Worm (Caenorhabditis elegans) whole organism, L3 larva: ENCODE data around the gene C34C12.1.

Source experiments
- R02D3.7 ChIP-seq: fragments of 150-350 bp; optimal IDR thresholded peaks from 2 replicates; lab custom pipeline; 2014; ENCODE audit warnings: missing biosample characterization, missing genetic modification characterization
- ZK546.5 ChIP-seq: sonication (generic microtip); optimal IDR thresholded peaks from 2 replicates; lab custom pipeline; 2017; ENCODE audit warnings: missing biosample characterization, missing genetic modification characterization
- ama-1 ChIP-seq: fragments of 150-350 bp; optimal IDR thresholded peaks from 2 replicates; lab custom pipeline; 2018
- ceh-16 ChIP-seq: sonication (generic microtip); optimal IDR thresholded peaks from 2 replicates; lab custom pipeline; 2017; ENCODE audit warnings: missing biosample characterization, missing genetic modification characterization
- ceh-28 ChIP-seq: fragments of 150-350 bp; optimal IDR thresholded peaks from 2 replicates; lab custom pipeline; 2014; ENCODE audit warnings: missing biosample characterization, missing genetic modification reagents, missing genetic modification characterization
- ceh-9 ChIP-seq: sonication (generic microtip); optimal IDR thresholded peaks from 2 replicates; lab custom pipeline; 2018; ENCODE audit warnings: missing biosample characterization, missing genetic modification characterization
- daf-12 ChIP-seq: fragments of 150-350 bp; optimal IDR thresholded peaks from 2 replicates; lab custom pipeline; 2014; ENCODE audit warnings: missing biosample characterization, missing genetic modification reagents, missing genetic modification characterization
- egl-27 ChIP-seq: sonication (generic microtip); optimal IDR thresholded peaks from 4 replicates; lab custom pipeline; 2017; ENCODE audit warnings: missing biosample characterization, missing genetic modification reagents, missing genetic modification characterization
- egl-5 ChIP-seq: fragments of 150-350 bp; optimal IDR thresholded peaks from 2 replicates; lab custom pipeline; 2017; ENCODE audit warnings: missing biosample characterization, missing genetic modification reagents, missing genetic modification characterization, inconsistent platforms
- elt-1 ChIP-seq: fragments of 150-350 bp; optimal IDR thresholded peaks from 2 replicates; lab custom pipeline; 2014; ENCODE audit warnings: missing biosample characterization, missing genetic modification characterization
- elt-2 ChIP-seq: sonication (generic microtip); optimal IDR thresholded peaks from 2 replicates; lab custom pipeline; 2016; ENCODE audit warnings: missing genetic modification reagents, mild to moderate bottlenecking, missing genetic modification characterization, missing compliant biosample characterization
- eor-1 ChIP-seq, 2 experiments: fragments of 150-350 bp; optimal IDR thresholded peaks; 2 replicates each; lab custom pipeline; 2014 to 2018; ENCODE audit warnings: missing biosample characterization in 2 of 2, missing genetic modification characterization in 2 of 2
- fkh-10 ChIP-seq: sonication (generic microtip); optimal IDR thresholded peaks from 2 replicates; lab custom pipeline; 2017; ENCODE audit warnings: missing biosample characterization, missing genetic modification reagents, missing genetic modification characterization
- fkh-2 ChIP-seq: fragments of 150-350 bp; optimal IDR thresholded peaks from 2 replicates; lab custom pipeline; 2014; ENCODE audit warnings: missing biosample characterization, missing genetic modification reagents, missing genetic modification characterization
- fos-1 ChIP-seq: fragments of 150-350 bp; optimal IDR thresholded peaks from 2 replicates; lab custom pipeline; 2014; ENCODE audit warnings: missing biosample characterization, missing genetic modification characterization
- jun-1 ChIP-seq: fragments of 150-350 bp; optimal IDR thresholded peaks from 2 replicates; lab custom pipeline; 2014; ENCODE audit warnings: missing biosample characterization, missing genetic modification reagents, missing genetic modification characterization
- lin-15B ChIP-seq: fragments of 150-350 bp; optimal IDR thresholded peaks from 2 replicates; lab custom pipeline; 2014; ENCODE audit warnings: missing biosample characterization, missing genetic modification characterization
- lin-39 ChIP-seq: fragments of 150-350 bp; optimal IDR thresholded peaks from 2 replicates; lab custom pipeline; 2018; ENCODE audit warnings: missing biosample characterization, missing genetic modification reagents, missing genetic modification characterization
- lsy-12 ChIP-seq: sonication (generic microtip); optimal IDR thresholded peaks from 2 replicates; lab custom pipeline; 2016; ENCODE audit warnings: mild to moderate bottlenecking, missing genetic modification characterization, missing compliant biosample characterization
- mdl-1 ChIP-seq: fragments of 150-350 bp; optimal IDR thresholded peaks from 2 replicates; lab custom pipeline; 2014; ENCODE audit warnings: missing biosample characterization, missing genetic modification characterization
- nfya-1 ChIP-seq: sonication (generic microtip); optimal IDR thresholded peaks from 2 replicates; lab custom pipeline; 2017; ENCODE audit warnings: missing genetic modification characterization, mild to moderate bottlenecking, missing compliant biosample characterization, antibody characterized with exemption, moderate library complexity; ENCODE audit not compliant: insufficient read depth
- nhr-12 ChIP-seq: fragments of 150-350 bp; optimal IDR thresholded peaks from 2 replicates; lab custom pipeline; 2014; ENCODE audit warnings: missing biosample characterization, missing genetic modification characterization
- nhr-23 ChIP-seq: fragments of 150-350 bp; optimal IDR thresholded peaks from 2 replicates; lab custom pipeline; 2014; ENCODE audit warnings: missing biosample characterization, missing genetic modification reagents, missing genetic modification characterization
- nhr-28 ChIP-seq: fragments of 150-350 bp; optimal IDR thresholded peaks from 2 replicates; lab custom pipeline; 2014; ENCODE audit warnings: missing biosample characterization, missing genetic modification characterization
- nhr-76 ChIP-seq: fragments of 150-350 bp; sonication (generic microtip); optimal IDR thresholded peaks from 5 replicates; lab custom pipeline; 2014; ENCODE audit warnings: missing biosample characterization, missing genetic modification characterization
- nhr-77 ChIP-seq: fragments of 150-350 bp; optimal IDR thresholded peaks from 2 replicates; lab custom pipeline; 2014; ENCODE audit warnings: missing biosample characterization, missing genetic modification characterization
- pqm-1 ChIP-seq: fragments of 150-350 bp; optimal IDR thresholded peaks from 2 replicates; lab custom pipeline; 2017; ENCODE audit warnings: missing biosample characterization, missing genetic modification characterization, inconsistent platforms
- sea-2 ChIP-seq: fragments of 150-350 bp; sonication (generic microtip); optimal IDR thresholded peaks from 4 replicates; lab custom pipeline; 2014; ENCODE audit warnings: missing biosample characterization, missing genetic modification reagents, missing genetic modification characterization
- skn-1 ChIP-seq: fragments of 150-350 bp; optimal IDR thresholded peaks from 2 replicates; lab custom pipeline; 2014; ENCODE audit warnings: missing biosample characterization, missing genetic modification characterization
- snpc-4 ChIP-seq: fragments of 150-350 bp; optimal IDR thresholded peaks from 2 replicates; lab custom pipeline; 2014; ENCODE audit warnings: missing biosample characterization, missing genetic modification characterization
- unc-62 ChIP-seq: fragments of 150-350 bp; sonication (generic microtip); optimal IDR thresholded peaks from 4 replicates; lab custom pipeline; 2014; ENCODE audit warnings: missing biosample characterization, missing genetic modification reagents, missing genetic modification characterization
- zag-1 ChIP-seq: fragments of 150-350 bp; optimal IDR thresholded peaks from 2 replicates; lab custom pipeline; 2014; ENCODE audit warnings: missing biosample characterization, missing genetic modification characterization
- ztf-11 ChIP-seq: fragments of 150-350 bp; optimal IDR thresholded peaks from 2 replicates; lab custom pipeline; 2014; ENCODE audit warnings: missing biosample characterization, missing genetic modification characterization

The C34C12.1 gene

DNA sequence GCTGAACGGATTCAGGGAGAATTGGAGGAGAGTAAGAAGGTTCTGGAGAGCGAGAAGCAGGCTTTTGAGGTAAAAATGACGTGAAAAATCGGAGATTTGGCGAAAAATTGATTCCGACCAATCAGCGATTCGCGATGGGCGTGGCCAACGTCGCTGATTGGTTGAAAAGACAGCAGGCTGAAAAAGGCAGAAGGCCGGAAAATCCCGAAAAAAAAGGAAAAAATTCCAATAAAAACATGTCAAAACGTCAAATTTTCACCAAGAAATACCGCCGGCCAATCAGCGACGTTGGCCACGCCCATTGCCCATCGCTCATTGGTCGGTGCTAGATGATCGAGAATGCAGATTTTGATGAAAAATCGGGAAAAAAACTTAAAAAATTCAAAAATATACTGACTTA is 36.7 kb upstream of the C34C12.1 start:
- TF ChIP-seq nfya-1 (tag; lab: Kevin White, UChicago) (peak; percentile 87), elt-2 (tag; lab: Kevin White, UChicago) (no peak)

DNA sequence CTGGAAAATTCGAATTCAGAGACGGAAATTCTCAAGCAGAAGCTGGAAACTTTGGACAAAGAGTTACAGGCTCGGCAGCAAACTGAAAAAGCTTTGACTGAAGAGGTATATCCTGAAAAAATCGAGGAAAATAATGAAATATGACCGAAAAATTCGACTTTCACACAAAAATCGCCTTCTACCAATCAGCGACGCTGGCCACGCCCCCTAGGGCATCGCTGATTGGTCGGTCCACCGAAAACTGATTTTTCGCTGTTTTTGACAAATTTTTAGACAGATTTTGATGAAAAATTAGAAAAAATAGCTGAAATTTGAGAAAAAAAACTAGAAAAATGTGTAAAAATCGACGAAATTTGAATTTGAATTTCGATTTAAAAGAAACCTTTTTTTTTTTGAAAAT is 35.2 kb upstream of the C34C12.1 start:
- TF ChIP-seq sea-2 (GFP tag; lab: Kevin White, UChicago) (no peak), snpc-4 (no peak), skn-1 (tag; lab: Kevin White, UChicago) (no peak), nfya-1 (tag; lab: Kevin White, UChicago) (peak; percentile 97), ZK546.5 (tag; lab: Kevin White, UChicago) (no peak)

DNA sequence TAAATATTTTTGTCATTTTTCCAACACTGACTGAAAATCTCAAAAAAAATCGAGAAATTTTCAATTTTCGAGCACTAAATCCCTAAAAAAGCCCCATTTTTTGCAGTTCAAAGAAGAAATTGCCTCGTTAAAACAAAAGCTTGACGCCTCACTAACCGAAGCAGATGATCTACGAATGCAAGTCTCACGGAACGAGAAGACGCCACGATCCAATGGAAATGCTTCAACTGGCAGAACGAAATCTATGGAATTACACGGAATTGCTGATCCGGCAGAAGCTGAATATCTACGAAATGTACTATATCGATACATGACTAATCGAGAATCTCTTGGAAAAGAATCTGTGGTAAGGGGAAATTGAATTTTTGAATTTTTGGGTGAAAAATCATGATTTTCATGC is 30.2 kb upstream of the C34C12.1 start:
- TF ChIP-seq elt-1 (tag; lab: Kevin White, UChicago) (no peak), egl-5 (tag; lab: Kevin White, UChicago) (no peak), elt-2 (tag; lab: Kevin White, UChicago) (no peak), snpc-4 (no peak), jun-1 (no peak), mdl-1 (no peak), skn-1 (tag; lab: Kevin White, UChicago) (no peak), nfya-1 (tag; lab: Kevin White, UChicago) (no peak)

DNA sequence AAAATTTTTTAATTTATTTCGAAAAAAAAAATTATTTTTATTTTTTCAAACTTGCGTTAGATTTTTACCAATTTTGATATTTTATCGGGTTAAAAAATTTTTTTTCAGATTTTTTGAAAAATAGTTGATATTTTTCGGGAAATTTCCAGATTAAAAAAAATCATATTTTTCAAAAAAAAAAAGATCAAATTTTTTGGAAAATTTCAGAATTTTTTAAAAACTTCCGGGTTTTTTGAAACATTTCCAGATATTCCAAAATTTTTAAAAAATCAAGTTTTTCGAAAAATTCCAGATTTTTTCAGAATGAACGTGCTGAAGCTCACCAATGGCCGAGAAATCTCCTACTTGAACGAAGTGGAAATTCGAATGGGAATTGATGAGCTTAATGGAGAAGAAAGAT is 28.7 kb upstream of the C34C12.1 start, which contains the start of gene metl-18:
metl-18 (plus strand) TSS at position 301 of the 400 bp plus-strand sequence.
- no peak for TF ChIP-seq lin-15B (tag; lab: Kevin White, UChicago)
- no peak for TF ChIP-seq daf-12
- TF ChIP-seq lin-39 (tag; lab: Kevin White, UChicago) = no peak
- no peak for TF ChIP-seq ZK546.5 (tag; lab: Kevin White, UChicago)
- TF ChIP-seq zag-1 (tag; lab: Kevin White, UChicago) = no peak
- TF ChIP-seq fos-1 (tag; lab: Kevin White, UChicago) = no peak
- TF ChIP-seq lsy-12 = no peak
- TF ChIP-seq fkh-2 (tag; lab: Kevin White, UChicago) = no peak
- no peak for TF ChIP-seq egl-27 (tag; lab: Kevin White, UChicago)
- TF ChIP-seq fkh-10 (GFP tag; lab: Kevin White, UChicago) = no peak
- TF ChIP-seq pqm-1 (tag; lab: Kevin White, UChicago) = no peak
- no peak for TF ChIP-seq nhr-76

DNA sequence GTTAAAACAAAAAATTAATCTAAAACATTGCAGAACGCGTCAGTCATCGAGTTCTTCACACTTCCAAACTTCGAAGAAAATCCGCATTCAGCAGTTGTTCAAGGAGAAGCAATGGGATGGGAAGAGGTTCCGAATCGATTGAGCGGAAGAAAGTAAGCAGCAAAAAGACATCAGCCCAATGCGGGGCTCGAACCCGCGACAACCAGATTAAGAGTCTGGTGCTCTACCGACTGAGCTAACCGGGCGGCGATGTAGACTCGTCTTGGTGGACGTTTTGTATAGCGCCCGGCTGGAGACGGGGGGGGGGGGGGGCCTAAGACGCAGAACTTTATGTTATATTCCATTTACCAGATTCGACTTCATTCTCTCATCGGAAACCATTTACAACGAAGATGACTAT is 27.4 kb upstream of the C34C12.1 start:
- TF ChIP-seq ama-1 (lab: Kevin White, UChicago) (no peak), elt-2 (tag; lab: Kevin White, UChicago) (peak; percentile 2), nfya-1 (tag; lab: Kevin White, UChicago) (peak; percentile 12)

DNA sequence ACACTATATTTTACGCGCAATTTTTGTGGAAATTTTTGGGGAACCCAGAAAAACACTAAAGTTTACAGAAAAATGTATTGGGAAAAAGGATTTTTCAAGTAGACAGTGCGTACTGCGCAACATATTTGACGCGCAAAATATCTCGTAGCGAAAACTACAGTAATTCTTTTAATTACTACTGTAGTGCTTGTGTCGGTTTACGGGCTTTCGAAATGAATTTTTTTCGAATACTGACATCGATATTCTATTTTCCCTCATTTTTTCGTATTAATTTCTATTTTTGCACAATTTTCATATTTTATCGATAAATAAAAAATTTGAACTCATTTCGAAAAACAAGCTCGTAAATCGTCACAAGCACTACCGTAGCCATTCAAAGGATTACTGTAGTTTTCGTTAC is 25.6 kb upstream of the C34C12.1 start:
- no peak for TF ChIP-seq skn-1 (tag; lab: Kevin White, UChicago)
- TF ChIP-seq nfya-1 (tag; lab: Kevin White, UChicago) = no peak
- TF ChIP-seq R02D3.7 (tag; lab: Kevin White, UChicago) = no peak
- no peak for TF ChIP-seq egl-27 (tag; lab: Kevin White, UChicago)

DNA sequence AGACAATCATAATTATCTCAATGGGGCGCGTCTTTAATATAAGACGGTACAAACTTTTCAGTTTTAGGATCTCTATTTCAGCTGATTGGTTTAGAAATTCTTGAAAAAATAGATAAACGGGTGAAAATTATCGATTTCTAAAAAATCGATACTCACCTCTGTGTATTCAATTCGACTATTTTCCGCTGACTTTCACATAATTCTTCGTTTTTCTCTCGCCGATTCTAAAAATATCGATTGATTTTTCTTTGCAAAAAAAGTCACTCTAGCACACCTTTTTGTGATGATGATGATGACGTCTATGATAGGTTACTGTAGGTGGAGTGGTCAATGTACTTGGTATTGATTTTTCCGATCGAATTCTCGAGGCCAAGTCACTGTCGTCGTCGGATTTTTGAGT is 24.4 kb upstream of the C34C12.1 start:
- no peak for TF ChIP-seq ztf-11 (tag; lab: Kevin White, UChicago)
- peak; percentile 76 for TF ChIP-seq ceh-28 (tag; lab: Kevin White, UChicago)

DNA sequence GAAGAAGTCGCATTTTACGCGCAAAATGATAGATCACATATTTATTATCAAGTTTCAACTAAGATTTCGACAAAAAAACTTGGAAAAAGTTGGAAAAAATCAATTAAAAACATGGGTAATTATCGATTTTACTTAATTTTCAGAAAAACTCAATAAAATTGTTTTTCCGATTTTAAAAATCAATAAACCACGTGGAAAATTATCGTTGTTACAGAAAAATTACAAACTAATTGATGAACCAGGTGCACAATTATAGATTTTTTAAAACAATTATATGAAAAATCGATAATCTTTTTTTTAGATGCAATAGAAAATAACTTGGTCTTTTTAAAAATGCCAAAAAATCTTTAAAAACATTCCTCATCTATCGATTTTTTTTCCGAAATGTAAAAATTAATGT is 23.5 kb upstream of the C34C12.1 start:
- TF ChIP-seq ceh-28 (tag; lab: Kevin White, UChicago) (peak; percentile 67), elt-1 (tag; lab: Kevin White, UChicago) (no peak)
- TF ChIP-seq, all 47 proteins: peak for 1

DNA sequence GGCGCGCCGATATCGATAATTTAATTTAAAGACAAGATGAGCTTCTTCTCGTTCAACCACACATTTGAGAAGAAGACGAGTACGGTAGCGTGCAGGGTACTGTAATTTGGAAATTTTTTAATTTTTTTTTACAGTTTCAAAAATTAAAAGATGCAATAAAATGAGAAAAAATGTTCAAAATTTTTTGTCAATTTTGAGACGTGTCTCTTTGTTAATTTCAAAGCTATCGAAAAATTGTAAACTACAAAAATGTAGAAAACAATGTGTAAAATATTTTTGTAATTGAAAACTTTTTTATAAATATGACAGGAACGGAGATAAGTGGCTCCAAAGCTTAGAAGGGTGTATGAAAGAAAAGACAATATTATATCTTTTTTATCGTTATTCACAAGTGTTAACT is 22.8 kb upstream of the C34C12.1 start, which contains the start of gene K01A11.1:
K01A11.1 (minus strand) TSS at position 101 of the 400 bp plus-strand sequence.
- TF ChIP-seq jun-1 (no peak), sea-2 (GFP tag; lab: Kevin White, UChicago) (no peak), ZK546.5 (tag; lab: Kevin White, UChicago) (no peak), zag-1 (tag; lab: Kevin White, UChicago) (no peak), nhr-12 (tag; lab: Kevin White, UChicago) (no peak), egl-5 (tag; lab: Kevin White, UChicago) (no peak), eor-1 (tag; optimal IDR thresholded peaks at IDR 0.05; lab: Kevin White, UChicago) (no peak), elt-2 (tag; lab: Kevin White, UChicago) (no peak), ceh-9 (no peak), fkh-10 (GFP tag; lab: Kevin White, UChicago) (no peak), nhr-76 (no peak), nhr-23 (tag; lab: Kevin White, UChicago) (no peak), daf-12 (no peak), ceh-16 (tag; lab: Kevin White, UChicago) (no peak), nhr-28 (tag; lab: Kevin White, UChicago) (no peak), unc-62 (GFP tag; lab: Kevin White, UChicago) (no peak), nhr-77 (tag; lab: Kevin White, UChicago) (no peak)
